Fruit fly (Drosophila melanogaster) whole organism, embryonic: Measurements from ENCODE around the gene trx.

Experiments
- B-H2 ChIP-seq: fragments of 200-800 bp; sonication (Bioruptor generic); optimal IDR thresholded peaks from 2 replicates; lab custom pipeline; 2018; ENCODE audit warnings: missing biosample characterization, mild to moderate bottlenecking, missing genetic modification characterization
- CG10462 ChIP-seq: fragments of 200-800 bp; sonication (Bioruptor generic); optimal IDR thresholded peaks from 2 replicates; lab custom pipeline; 2016; ENCODE audit warnings: missing biosample characterization, missing genetic modification characterization
- CG11085 ChIP-seq: fragments of 200-800 bp; sonication (Bioruptor generic); IDR thresholded peaks from 2 replicates; pipeline ENCODE4 v1.3.6; 2022; ENCODE audit warnings: missing biosample characterization, missing genetic modification characterization
- CG11456 ChIP-seq: fragments of 200-800 bp; sonication (Bioruptor generic); IDR thresholded peaks from 3 replicates; pipeline ENCODE4 v1.3.6; 2022; ENCODE audit warnings: missing biosample characterization, missing genetic modification characterization
- CG11695 ChIP-seq: fragments of 200-800 bp; sonication (Bioruptor generic); IDR thresholded peaks from 3 replicates; pipeline ENCODE4 v1.3.6; 2022; ENCODE audit warnings: missing biosample characterization, missing genetic modification characterization
- CG12219 ChIP-seq: fragments of 200-800 bp; sonication (Bioruptor generic); optimal IDR thresholded peaks from 3 replicates; lab custom pipeline; 2018; ENCODE audit warnings: missing biosample characterization, mild to moderate bottlenecking, missing genetic modification characterization
- CG13296 ChIP-seq: fragments of 200-800 bp; sonication (Bioruptor generic); optimal IDR thresholded peaks from 3 replicates; lab custom pipeline; 2018; ENCODE audit warnings: missing biosample characterization, mild to moderate bottlenecking, missing genetic modification characterization
- CG15514 ChIP-seq: fragments of 200-800 bp; sonication (Bioruptor generic); optimal IDR thresholded peaks from 3 replicates; lab custom pipeline; 2017; ENCODE audit warnings: missing biosample characterization, missing genetic modification characterization, mild to moderate bottlenecking, moderate library complexity, missing genetic modification reagents
- CG15696 ChIP-seq: fragments of 200-800 bp; sonication (Bioruptor generic); optimal IDR thresholded peaks from 2 replicates; lab custom pipeline; 2019; ENCODE audit warnings: missing biosample characterization, mild to moderate bottlenecking, missing genetic modification characterization, moderate library complexity
- CG17802 ChIP-seq: fragments of 200-800 bp; sonication (Bioruptor generic); optimal IDR thresholded peaks from 2 replicates; lab custom pipeline; 2018; ENCODE audit warnings: missing biosample characterization, mild to moderate bottlenecking, missing genetic modification characterization, moderate library complexity
- CG17912 ChIP-seq: fragments of 200-800 bp; sonication (Bioruptor generic); optimal IDR thresholded peaks from 2 replicates; lab custom pipeline; 2018; ENCODE audit warnings: missing biosample characterization, mild to moderate bottlenecking, missing genetic modification characterization
- CG1792 ChIP-seq: fragments of 200-800 bp; sonication (Bioruptor generic); optimal IDR thresholded peaks from 2 replicates; lab custom pipeline; 2016; ENCODE audit warnings: missing biosample characterization, missing genetic modification characterization
- CG30431 ChIP-seq: fragments of 200-800 bp; sonication (Bioruptor generic); optimal IDR thresholded peaks from 2 replicates; lab custom pipeline; 2017; ENCODE audit warnings: missing biosample characterization, missing genetic modification characterization
- CG9727 ChIP-seq: fragments of 200-800 bp; sonication (Bioruptor generic); optimal IDR thresholded peaks from 3 replicates; lab custom pipeline; 2017; ENCODE audit warnings: missing biosample characterization, mild to moderate bottlenecking, missing genetic modification characterization
- CTCF ChIP-seq: fragments of 200-800 bp; sonication (Bioruptor generic); optimal IDR thresholded peaks from 2 replicates; lab custom pipeline; 2017; ENCODE audit warnings: missing biosample characterization, mild to moderate bottlenecking, missing genetic modification characterization, moderate library complexity
- CrebB ChIP-seq: fragments of 200-800 bp; sonication (Bioruptor generic); optimal IDR thresholded peaks from 3 replicates; lab custom pipeline; 2018; ENCODE audit warnings: missing biosample characterization, mild to moderate bottlenecking, missing genetic modification characterization
- Doc3 ChIP-seq: fragments of 200-800 bp; sonication (Bioruptor generic); IDR thresholded peaks from 3 replicates; pipeline ENCODE4 v1.3.6; 2022; ENCODE audit warnings: missing biosample characterization, missing genetic modification characterization; ENCODE audit not compliant: partially characterized antibody
- E2f1 ChIP-seq: fragments of 200-800 bp; sonication (Bioruptor generic); IDR thresholded peaks from 2 replicates; pipeline ENCODE4 v1.3.6; 2022; ENCODE audit warnings: missing biosample characterization, missing genetic modification characterization
- HLHmδ ChIP-seq: fragments of 200-800 bp; sonication (Bioruptor generic); optimal IDR thresholded peaks from 2 replicates; lab custom pipeline; 2018; ENCODE audit warnings: missing biosample characterization, mild to moderate bottlenecking, missing genetic modification characterization, moderate library complexity
- HmgD ChIP-seq: fragments of 200-800 bp; sonication (Bioruptor generic); optimal IDR thresholded peaks from 3 replicates; lab custom pipeline; 2016; ENCODE audit warnings: missing biosample characterization, missing genetic modification characterization
- Myb ChIP-seq: fragments of 200-800 bp; sonication (Bioruptor generic); optimal IDR thresholded peaks from 2 replicates; lab custom pipeline; 2016; ENCODE audit warnings: missing biosample characterization, missing genetic modification characterization
- NFAT ChIP-seq: fragments of 200-800 bp; sonication (Bioruptor generic); IDR thresholded peaks from 2 replicates; pipeline ENCODE4 v1.3.6; 2022; ENCODE audit warnings: missing biosample characterization, missing genetic modification characterization
- Neu2 ChIP-seq: fragments of 200-800 bp; sonication (Bioruptor generic); optimal IDR thresholded peaks from 3 replicates; lab custom pipeline; 2016; ENCODE audit warnings: missing biosample characterization, missing genetic modification characterization, borderline replicate concordance
- Opbp ChIP-seq: fragments of 200-800 bp; sonication (Bioruptor generic); IDR thresholded peaks from 3 replicates; pipeline ENCODE4 v1.3.6; 2022; ENCODE audit warnings: missing biosample characterization, missing genetic modification characterization; ENCODE audit not compliant: partially characterized antibody
- Ravus ChIP-seq: fragments of 200-800 bp; sonication (Bioruptor generic); IDR thresholded peaks from 2 replicates; pipeline ENCODE4 v1.3.6; 2022; ENCODE audit warnings: missing biosample characterization, missing genetic modification characterization
- Usf ChIP-seq: fragments of 200-800 bp; sonication (Bioruptor generic); optimal IDR thresholded peaks from 2 replicates; lab custom pipeline; 2017; ENCODE audit warnings: missing genotype, missing biosample characterization, missing genetic modification characterization
- ash1 ChIP-seq: fragments of 200-800 bp; sonication (Bioruptor generic); optimal IDR thresholded peaks from 2 replicates; lab custom pipeline; 2018; ENCODE audit warnings: missing biosample characterization, mild to moderate bottlenecking, missing genetic modification characterization
- bab2 ChIP-seq: fragments of 200-800 bp; sonication (Bioruptor generic); optimal IDR thresholded peaks from 2 replicates; lab custom pipeline; 2016; ENCODE audit warnings: missing biosample characterization, missing genetic modification characterization
- bowl ChIP-seq: fragments of 200-800 bp; sonication (Bioruptor generic); IDR thresholded peaks from 2 replicates; pipeline ENCODE4 v1.3.6; 2022; ENCODE audit warnings: missing biosample characterization, missing genetic modification characterization
- btn ChIP-seq: fragments of 200-800 bp; sonication (Bioruptor generic); optimal IDR thresholded peaks from 2 replicates; lab custom pipeline; 2016; ENCODE audit warnings: missing biosample characterization, missing genetic modification characterization
- cas ChIP-seq: fragments of 200-800 bp; sonication (Bioruptor generic); IDR thresholded peaks from 2 replicates; pipeline ENCODE4 v1.3.6; 2022; ENCODE audit warnings: missing biosample characterization, missing genetic modification characterization
- ems ChIP-seq: fragments of 200-800 bp; sonication (Bioruptor generic); optimal IDR thresholded peaks from 3 replicates; lab custom pipeline; 2016; ENCODE audit warnings: missing biosample characterization, missing genetic modification characterization
- exex ChIP-seq: fragments of 200-800 bp; sonication (Bioruptor generic); optimal IDR thresholded peaks from 4 replicates; lab custom pipeline; 2018; ENCODE audit warnings: missing biosample characterization, mild to moderate bottlenecking, missing genetic modification characterization, moderate library complexity
- hbn ChIP-seq: fragments of 200-800 bp; sonication (Bioruptor generic); IDR thresholded peaks from 2 replicates; pipeline ENCODE4 v1.3.6; 2022; ENCODE audit warnings: missing biosample characterization, missing genetic modification characterization; ENCODE audit not compliant: partially characterized antibody
- kni ChIP-seq: fragments of 200-800 bp; sonication (Bioruptor generic); optimal IDR thresholded peaks from 3 replicates; lab custom pipeline; 2017; ENCODE audit warnings: mild to moderate bottlenecking, missing biosample characterization, missing genetic modification reagents, missing genetic modification characterization
- lab ChIP-seq: fragments of 200-800 bp; sonication (Bioruptor generic); optimal IDR thresholded peaks from 3 replicates; lab custom pipeline; 2017; ENCODE audit warnings: missing biosample characterization, missing genetic modification characterization, mild to moderate bottlenecking, moderate library complexity, missing genetic modification reagents
- nerfin-1 ChIP-seq: fragments of 200-800 bp; sonication (Bioruptor generic); optimal IDR thresholded peaks from 3 replicates; lab custom pipeline; 2019; ENCODE audit warnings: missing biosample characterization, mild to moderate bottlenecking, missing genetic modification characterization, moderate library complexity
- org-1 ChIP-seq: fragments of 200-800 bp; sonication (Bioruptor generic); optimal IDR thresholded peaks from 2 replicates; lab custom pipeline; 2017; ENCODE audit warnings: missing biosample characterization, missing genetic modification characterization
- p53 ChIP-seq: fragments of 200-800 bp; sonication (Bioruptor generic); optimal IDR thresholded peaks from 2 replicates; lab custom pipeline; 2016; ENCODE audit warnings: missing biosample characterization, missing genetic modification characterization
- peb ChIP-seq: fragments of 200-800 bp; sonication (Bioruptor generic); IDR thresholded peaks from 2 replicates; pipeline ENCODE4 v1.3.6; 2022; ENCODE audit warnings: missing biosample characterization, missing genetic modification characterization
- pho ChIP-seq: fragments of 200-800 bp; sonication (Bioruptor generic); optimal IDR thresholded peaks from 2 replicates; lab custom pipeline; 2016; ENCODE audit warnings: missing biosample characterization, missing genetic modification characterization
- salm ChIP-seq: fragments of 200-800 bp; sonication (Bioruptor generic); optimal IDR thresholded peaks from 2 replicates; lab custom pipeline; 2018; ENCODE audit warnings: missing biosample characterization, mild to moderate bottlenecking, missing genetic modification characterization
- sens ChIP-seq: fragments of 200-800 bp; sonication (Bioruptor generic); peaks from one replicate; lab custom pipeline; 2016; ENCODE audit warnings: missing biosample characterization, missing genetic modification characterization
- shn ChIP-seq: fragments of 200-800 bp; sonication (Bioruptor generic); optimal IDR thresholded peaks from 3 replicates; lab custom pipeline; 2016; ENCODE audit warnings: missing biosample characterization, missing genetic modification characterization
- sisA ChIP-seq: fragments of 200-800 bp; sonication (Bioruptor generic); IDR thresholded peaks from 2 replicates; pipeline ENCODE4 v1.3.6; 2022; ENCODE audit warnings: missing biosample characterization, missing genetic modification characterization
- slp2 ChIP-seq: fragments of 200-800 bp; sonication (Bioruptor generic); optimal IDR thresholded peaks from 2 replicates; lab custom pipeline; 2016; ENCODE audit warnings: missing biosample characterization, missing genetic modification characterization
- sqz ChIP-seq: fragments of 200-800 bp; sonication (Bioruptor generic); optimal IDR thresholded peaks from 3 replicates; lab custom pipeline; 2018; ENCODE audit warnings: missing biosample characterization, mild to moderate bottlenecking, missing genetic modification characterization
- tna ChIP-seq: fragments of 200-800 bp; sonication (Bioruptor generic); IDR thresholded peaks from 2 replicates; pipeline ENCODE4 v1.3.6; 2022; ENCODE audit warnings: missing biosample characterization, missing genetic modification characterization; ENCODE audit not compliant: partially characterized antibody
- toy ChIP-seq: fragments of 200-800 bp; sonication (Bioruptor generic); IDR thresholded peaks from 2 replicates; pipeline ENCODE4 v1.3.6; 2022; ENCODE audit warnings: missing biosample characterization, missing genetic modification characterization
- trem ChIP-seq: fragments of 200-800 bp; optimal IDR thresholded peaks from 3 replicates; lab custom pipeline; 2019; ENCODE audit warnings: missing biosample characterization, mild to moderate bottlenecking, missing genetic modification characterization, moderate library complexity
- wdn ChIP-seq: fragments of 200-800 bp; sonication (Bioruptor generic); IDR thresholded peaks from 2 replicates; pipeline ENCODE4 v1.3.6; 2022; ENCODE audit warnings: missing biosample characterization, missing genetic modification characterization
- yki ChIP-seq: fragments of >200 bp; optimal IDR thresholded peaks from 3 replicates; lab custom pipeline; 2018
- zfh2 ChIP-seq: fragments of 200-800 bp; sonication (Bioruptor generic); optimal IDR thresholded peaks from 2 replicates; lab custom pipeline; 2016; ENCODE audit warnings: missing biosample characterization, missing genetic modification characterization

Gene trx

DNA sequence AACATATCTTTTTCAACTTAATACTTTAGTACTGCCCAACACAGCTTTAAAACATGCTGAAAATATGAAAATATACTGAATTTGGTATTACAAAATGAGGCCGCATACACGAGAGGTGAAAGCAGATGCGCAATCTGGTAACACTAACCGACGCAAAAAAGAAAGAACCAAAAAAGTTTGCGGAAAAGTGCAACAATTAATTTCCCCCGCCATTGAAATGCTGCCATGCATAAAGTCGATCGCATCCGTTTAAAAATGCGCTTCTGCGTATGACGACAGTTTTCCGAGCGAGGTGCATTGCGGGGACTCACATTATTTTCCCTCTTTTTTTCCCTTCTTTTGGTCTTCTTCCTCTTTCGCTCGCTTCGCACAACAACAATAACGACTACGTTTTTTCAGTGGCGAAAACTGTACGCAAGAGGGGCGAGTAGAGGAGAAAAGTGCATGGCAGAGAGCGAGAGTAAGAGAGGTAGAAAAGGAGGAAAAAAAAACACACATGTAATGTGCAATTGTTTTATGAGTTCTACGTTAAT is 29.3 kb upstream of the trx start, which contains the start of gene Set8 (continued):
- TF ChIP-seq Neu2 (GFP tag; lab: Kevin White, UChicago): no peak
- TF ChIP-seq sisA (GFP tag; lab: Robert Waterston, UW): no peak
- TF ChIP-seq kni (GFP tag; lab: Kevin White, UChicago): no peak
- no peak for TF ChIP-seq salm (tag; lab: Kevin White, UChicago)
- no peak for TF ChIP-seq B-H2 (GFP tag; lab: Kevin White, UChicago)
- TF ChIP-seq trem (tag; lab: Kevin White, UChicago): peak; percentile 82
- no peak for TF ChIP-seq CG30431
- no peak for TF ChIP-seq zfh2 (GFP tag; lab: Kevin White, UChicago)
- TF ChIP-seq btn (GFP tag; lab: Kevin White, UChicago): no peak
- peak; percentile 74 for TF ChIP-seq sens (GFP tag; lab: Kevin White, UChicago)
- no peak for TF ChIP-seq ems
- no peak for TF ChIP-seq CG11085 (GFP tag; lab: Robert Waterston, UW)
- no peak for TF ChIP-seq bowl (GFP tag; lab: Robert Waterston, UW)
- peak; percentile 45 for TF ChIP-seq nerfin-1 (tag; lab: Kevin White, UChicago)
- TF ChIP-seq E2f1 (GFP tag; lab: Robert Waterston, UW): no peak
- peak; percentile 35; the same call in 1 of the 2 replicates for TF ChIP-seq hbn
- TF ChIP-seq CG15696: no peak
- TF ChIP-seq org-1 (GFP tag; lab: Kevin White, UChicago): no peak
- TF ChIP-seq bab2: no peak
- no peak for TF ChIP-seq cas
- no peak for TF ChIP-seq peb (GFP tag; lab: Robert Waterston, UW)
- no peak for TF ChIP-seq CG17802
- no peak for TF ChIP-seq CG11695
- no peak for TF ChIP-seq CTCF (GFP tag; lab: Kevin White, UChicago)
- no peak for TF ChIP-seq CG15514 (GFP tag; lab: Kevin White, UChicago)
- TF ChIP-seq HLHmδ (GFP tag; lab: Kevin White, UChicago): no peak
- no peak for TF ChIP-seq CrebB (tag; lab: Kevin White, UChicago)
- no peak for TF ChIP-seq ash1 (GFP tag; lab: Kevin White, UChicago)
- no peak for TF ChIP-seq CG12219 (GFP tag; lab: Kevin White, UChicago)
- TF ChIP-seq sqz (GFP tag; lab: Kevin White, UChicago): peak; percentile 95
- no peak for TF ChIP-seq CG17912
- TF ChIP-seq shn (GFP tag; lab: Kevin White, UChicago): no peak
- TF ChIP-seq Ravus (GFP tag; lab: Robert Waterston, UW): no peak
- no peak for TF ChIP-seq p53 (GFP tag; lab: Kevin White, UChicago)
- TF ChIP-seq toy (GFP tag; lab: Robert Waterston, UW): no peak
- TF ChIP-seq Opbp (GFP tag; lab: Robert Waterston, UW): 0 out of 3 replicates have a peak, but pooled peaks have one; percentile 44
- no peak for TF ChIP-seq CG13296 (GFP tag; lab: Kevin White, UChicago)
- no peak for TF ChIP-seq pho (GFP tag; lab: Kevin White, UChicago)
- TF ChIP-seq HmgD (GFP tag; lab: Kevin White, UChicago): peak; percentile 25
- TF ChIP-seq slp2 (GFP tag; lab: Kevin White, UChicago): no peak
- TF ChIP-seq lab (GFP tag; lab: Kevin White, UChicago): no peak
- TF ChIP-seq CG1792: no peak
- no peak for TF ChIP-seq Usf (GFP tag; lab: Kevin White, UChicago)
- TF ChIP-seq Doc3: no peak
- TF ChIP-seq Myb: peak; percentile 6
- TF ChIP-seq CG9727 (GFP tag; lab: Kevin White, UChicago): no peak
- TF ChIP-seq exex (tag; lab: Kevin White, UChicago): no peak
- TF ChIP-seq tna (GFP tag; lab: Robert Waterston, UW): no peak
- TF ChIP-seq CG11456 (GFP tag; lab: Robert Waterston, UW): no peak
- TF ChIP-seq yki (lab: Kevin White, UChicago): no peak
- TF ChIP-seq wdn (GFP tag; lab: Robert Waterston, UW): no peak
- TF ChIP-seq NFAT (GFP tag; lab: Robert Waterston, UW): no peak
- no peak for TF ChIP-seq CG10462
